Fruit fly (Drosophila melanogaster) whole organism, embryonic: ENCODE data around the gene CG12177.

Experiments used
- Aef1 ChIP-seq: fragments of 200-800 bp; sonication (Bioruptor generic); IDR thresholded peaks from 3 replicates; pipeline ENCODE4 v1.3.6; 2022; ENCODE audit warnings: missing biosample characterization, missing genetic modification characterization
- CG10565 ChIP-seq: fragments of 200-800 bp; sonication (Bioruptor generic); optimal IDR thresholded peaks from 3 replicates; lab custom pipeline; 2016; ENCODE audit warnings: missing biosample characterization, mild to moderate bottlenecking, missing genetic modification characterization
- CG11456 ChIP-seq: fragments of 200-800 bp; sonication (Bioruptor generic); IDR thresholded peaks from 3 replicates; pipeline ENCODE4 v1.3.6; 2022; ENCODE audit warnings: missing biosample characterization, missing genetic modification characterization
- CG12769 ChIP-seq: fragments of 200-800 bp; sonication (Bioruptor generic); optimal IDR thresholded peaks from 2 replicates; lab custom pipeline; 2019; ENCODE audit warnings: missing biosample characterization, mild to moderate bottlenecking, missing genetic modification characterization, moderate library complexity
- CG13123 ChIP-seq: fragments of 200-800 bp; sonication (Bioruptor generic); optimal IDR thresholded peaks from 2 replicates; lab custom pipeline; 2016; ENCODE audit warnings: missing biosample characterization, missing genetic modification characterization
- CG14860 ChIP-seq: fragments of 200-800 bp; sonication (Bioruptor generic); IDR thresholded peaks from 3 replicates; pipeline ENCODE4 v1.3.6; 2022; ENCODE audit warnings: missing biosample characterization, missing genetic modification characterization; ENCODE audit not compliant: partially characterized antibody
- CG1603 ChIP-seq: fragments of 200-800 bp; sonication (Bioruptor generic); optimal IDR thresholded peaks from 2 replicates; lab custom pipeline; 2019; ENCODE audit warnings: missing biosample characterization, mild to moderate bottlenecking, missing genetic modification characterization, moderate library complexity
- CG17361 ChIP-seq: fragments of 200-800 bp; sonication (Bioruptor generic); IDR thresholded peaks from 3 replicates; pipeline ENCODE4 v1.3.6; 2022; ENCODE audit warnings: missing biosample characterization, missing genetic modification characterization
- CG17829 ChIP-seq: fragments of 200-800 bp; optimal IDR thresholded peaks from 2 replicates; lab custom pipeline; 2019; ENCODE audit warnings: missing biosample characterization, mild to moderate bottlenecking, missing genetic modification characterization, moderate library complexity
- CG2116 ChIP-seq: fragments of 200-800 bp; sonication (Bioruptor generic); optimal IDR thresholded peaks from 3 replicates; lab custom pipeline; 2018; ENCODE audit warnings: missing biosample characterization, mild to moderate bottlenecking, missing genetic modification characterization
- CG2202 ChIP-seq: fragments of 200-800 bp; sonication (Bioruptor generic); optimal IDR thresholded peaks from 2 replicates; lab custom pipeline; 2018; ENCODE audit warnings: missing biosample characterization, mild to moderate bottlenecking, missing genetic modification characterization
- CG2889 ChIP-seq: fragments of 200-800 bp; sonication (Bioruptor generic); IDR thresholded peaks from 3 replicates; pipeline ENCODE4 v1.3.6; 2022; ENCODE audit warnings: missing biosample characterization, missing genetic modification characterization
- CG31388 ChIP-seq: fragments of 200-800 bp; sonication (Bioruptor generic); optimal IDR thresholded peaks from 2 replicates; lab custom pipeline; 2016; ENCODE audit warnings: missing biosample characterization, missing genetic modification characterization
- CG3163 ChIP-seq: fragments of 200-800 bp; sonication (Bioruptor generic); optimal IDR thresholded peaks from 3 replicates; lab custom pipeline; 2016; ENCODE audit warnings: missing biosample characterization, missing genetic modification characterization
- CG32532 ChIP-seq: fragments of 200-800 bp; sonication (Bioruptor generic); IDR thresholded peaks from 2 replicates; pipeline ENCODE4 v1.3.6; 2022; ENCODE audit warnings: missing biosample characterization, missing genetic modification characterization
- CG3407 ChIP-seq: fragments of 200-800 bp; sonication (Bioruptor generic); optimal IDR thresholded peaks from 2 replicates; lab custom pipeline; 2018; ENCODE audit warnings: missing biosample characterization, mild to moderate bottlenecking, missing genetic modification characterization
- CG6765 ChIP-seq: fragments of 200-800 bp; sonication (Bioruptor generic); optimal IDR thresholded peaks from 3 replicates; lab custom pipeline; 2017; ENCODE audit warnings: missing biosample characterization, mild to moderate bottlenecking, missing genetic modification characterization
- CG8944 ChIP-seq: fragments of 200-800 bp; sonication (Bioruptor generic); optimal IDR thresholded peaks from 3 replicates; lab custom pipeline; 2016; ENCODE audit warnings: missing biosample characterization, missing genetic modification characterization
- CG9437 ChIP-seq: fragments of 200-800 bp; sonication (Bioruptor generic); optimal IDR thresholded peaks from 2 replicates; lab custom pipeline; 2018; ENCODE audit warnings: missing biosample characterization, mild to moderate bottlenecking, missing genetic modification characterization
- D ChIP-seq, 2 experiments: fragments of 200-800 bp in 1 of 2; fragments of >200 bp in 1 of 2; sonication (Bioruptor generic) in 1 of 2; optimal IDR thresholded peaks; 2 replicates in 1 of 2; 3 replicates in 1 of 2; lab custom pipeline; 2017; ENCODE audit warnings: mild to moderate bottlenecking in 1 of 2, missing biosample characterization in 1 of 2, missing genetic modification characterization in 1 of 2, missing genetic modification reagents in 1 of 2
- Drgx ChIP-seq: fragments of 200-800 bp; sonication (Bioruptor generic); IDR thresholded peaks from 2 replicates; pipeline ENCODE4 v1.3.6; 2022; ENCODE audit warnings: missing biosample characterization, missing genetic modification characterization
- E2f1 ChIP-seq: fragments of 200-800 bp; sonication (Bioruptor generic); IDR thresholded peaks from 2 replicates; pipeline ENCODE4 v1.3.6; 2022; ENCODE audit warnings: missing biosample characterization, missing genetic modification characterization
- ERR ChIP-seq: fragments of 200-800 bp; sonication (Bioruptor generic); optimal IDR thresholded peaks from 2 replicates; lab custom pipeline; 2016; ENCODE audit warnings: missing biosample characterization, missing genetic modification characterization
- Ets97D ChIP-seq: fragments of 200-800 bp; sonication (Bioruptor generic); optimal IDR thresholded peaks from 3 replicates; lab custom pipeline; 2016; ENCODE audit warnings: missing biosample characterization, missing genetic modification characterization
- HLH3B ChIP-seq: fragments of 200-800 bp; sonication (Bioruptor generic); IDR thresholded peaks from 2 replicates; pipeline ENCODE4 v1.3.6; 2022; ENCODE audit warnings: missing biosample characterization, missing genetic modification characterization
- Lhr ChIP-seq: fragments of 200-800 bp; sonication (Bioruptor generic); optimal IDR thresholded peaks from 3 replicates; lab custom pipeline; 2017; ENCODE audit warnings: mild to moderate bottlenecking, missing biosample characterization, missing genetic modification reagents, missing genetic modification characterization
- MESR4 ChIP-seq: fragments of 200-800 bp; sonication (Bioruptor generic); optimal IDR thresholded peaks from 2 replicates; lab custom pipeline; 2018; ENCODE audit warnings: missing biosample characterization, mild to moderate bottlenecking, missing genetic modification characterization, moderate library complexity
- Mes4 ChIP-seq: fragments of 200-800 bp; sonication (Bioruptor generic); optimal IDR thresholded peaks from 2 replicates; lab custom pipeline; 2016; ENCODE audit warnings: missing biosample characterization, missing genetic modification characterization
- Ssrp ChIP-seq: fragments of 200-800 bp; sonication (Bioruptor generic); optimal IDR thresholded peaks from 2 replicates; lab custom pipeline; 2018; ENCODE audit warnings: missing biosample characterization, mild to moderate bottlenecking, missing genetic modification characterization, moderate library complexity
- ash1 ChIP-seq: fragments of 200-800 bp; sonication (Bioruptor generic); optimal IDR thresholded peaks from 2 replicates; lab custom pipeline; 2018; ENCODE audit warnings: missing biosample characterization, mild to moderate bottlenecking, missing genetic modification characterization
- az2 ChIP-seq: fragments of 200-800 bp; sonication (Bioruptor generic); optimal IDR thresholded peaks from 3 replicates; lab custom pipeline; 2016; ENCODE audit warnings: missing biosample characterization, missing genetic modification characterization
- bsh ChIP-seq, 2 experiments: fragments of 200-800 bp; sonication (Bioruptor generic); optimal IDR thresholded peaks; 2 replicates each; lab custom pipeline; 2017 to 2018; ENCODE audit warnings: mild to moderate bottlenecking in 2 of 2, missing biosample characterization in 2 of 2, missing genetic modification characterization in 2 of 2, moderate library complexity in 1 of 2
- cg ChIP-seq: fragments of 200-800 bp; sonication (Bioruptor generic); optimal IDR thresholded peaks from 3 replicates; lab custom pipeline; 2019; ENCODE audit warnings: missing biosample characterization, mild to moderate bottlenecking, missing genetic modification characterization, moderate library complexity
- chn ChIP-seq: fragments of 200-800 bp; sonication (Bioruptor generic); optimal IDR thresholded peaks from 2 replicates; lab custom pipeline; 2016; ENCODE audit warnings: missing biosample characterization, missing genetic modification characterization
- crol ChIP-seq: fragments of 200-800 bp; sonication (Bioruptor generic); IDR thresholded peaks from 2 replicates; pipeline ENCODE4 v1.3.6; 2022; ENCODE audit warnings: missing biosample characterization, missing genetic modification characterization
- dati ChIP-seq: fragments of 200-800 bp; sonication (Bioruptor generic); IDR thresholded peaks from 2 replicates; pipeline ENCODE4 v1.3.6; 2022; ENCODE audit warnings: missing biosample characterization, missing genetic modification characterization
- gem ChIP-seq: fragments of 200-800 bp; sonication (Bioruptor generic); optimal IDR thresholded peaks from 2 replicates; lab custom pipeline; 2019; ENCODE audit warnings: missing biosample characterization, mild to moderate bottlenecking, missing genetic modification characterization, moderate library complexity
- grn ChIP-seq: fragments of 200-800 bp; sonication (Bioruptor generic); optimal IDR thresholded peaks from 3 replicates; lab custom pipeline; 2017; ENCODE audit warnings: missing biosample characterization, missing genetic modification characterization
- gsb ChIP-seq: fragments of 200-800 bp; sonication (Bioruptor generic); IDR thresholded peaks from 2 replicates; pipeline ENCODE4 v1.3.6; 2022; ENCODE audit warnings: missing biosample characterization, missing genetic modification characterization
- h ChIP-seq: fragments of >200 bp; optimal IDR thresholded peaks from 2 replicates; lab custom pipeline; 2017
- jumu ChIP-seq: fragments of 200-800 bp; sonication (Bioruptor generic); optimal IDR thresholded peaks from 3 replicates; lab custom pipeline; 2016; ENCODE audit warnings: missing biosample characterization, missing genetic modification characterization
- kni ChIP-seq: fragments of 200-800 bp; sonication (Bioruptor generic); optimal IDR thresholded peaks from 3 replicates; lab custom pipeline; 2017; ENCODE audit warnings: mild to moderate bottlenecking, missing biosample characterization, missing genetic modification reagents, missing genetic modification characterization
- lbe ChIP-seq: fragments of 200-800 bp; sonication (Bioruptor generic); optimal IDR thresholded peaks from 2 replicates; lab custom pipeline; 2016; ENCODE audit warnings: missing biosample characterization, mild to moderate bottlenecking, missing genetic modification characterization
- sd ChIP-seq: fragments of 200-800 bp; sonication (Bioruptor generic); optimal IDR thresholded peaks from 3 replicates; lab custom pipeline; 2018; ENCODE audit warnings: missing biosample characterization, mild to moderate bottlenecking, missing genetic modification characterization, moderate library complexity
- sima ChIP-seq: fragments of 200-800 bp; sonication (Bioruptor generic); optimal IDR thresholded peaks from 2 replicates; lab custom pipeline; 2016; ENCODE audit warnings: missing biosample characterization, missing genetic modification characterization
- tll ChIP-seq, 2 experiments: fragments of 200-800 bp in 1 of 2; fragments of >200 bp in 1 of 2; sonication (Bioruptor generic) in 1 of 2; optimal IDR thresholded peaks; 2 replicates each; lab custom pipeline; 2017 to 2019; ENCODE audit warnings: missing biosample characterization in 2 of 2, missing genetic modification characterization in 2 of 2, mild to moderate bottlenecking in 1 of 2, moderate library complexity in 1 of 2
- tna ChIP-seq: fragments of 200-800 bp; sonication (Bioruptor generic); IDR thresholded peaks from 2 replicates; pipeline ENCODE4 v1.3.6; 2022; ENCODE audit warnings: missing biosample characterization, missing genetic modification characterization; ENCODE audit not compliant: partially characterized antibody
- toy ChIP-seq: fragments of 200-800 bp; sonication (Bioruptor generic); IDR thresholded peaks from 2 replicates; pipeline ENCODE4 v1.3.6; 2022; ENCODE audit warnings: missing biosample characterization, missing genetic modification characterization
- trem ChIP-seq: fragments of 200-800 bp; optimal IDR thresholded peaks from 3 replicates; lab custom pipeline; 2019; ENCODE audit warnings: missing biosample characterization, mild to moderate bottlenecking, missing genetic modification characterization, moderate library complexity

CG12177 gene

DNA sequence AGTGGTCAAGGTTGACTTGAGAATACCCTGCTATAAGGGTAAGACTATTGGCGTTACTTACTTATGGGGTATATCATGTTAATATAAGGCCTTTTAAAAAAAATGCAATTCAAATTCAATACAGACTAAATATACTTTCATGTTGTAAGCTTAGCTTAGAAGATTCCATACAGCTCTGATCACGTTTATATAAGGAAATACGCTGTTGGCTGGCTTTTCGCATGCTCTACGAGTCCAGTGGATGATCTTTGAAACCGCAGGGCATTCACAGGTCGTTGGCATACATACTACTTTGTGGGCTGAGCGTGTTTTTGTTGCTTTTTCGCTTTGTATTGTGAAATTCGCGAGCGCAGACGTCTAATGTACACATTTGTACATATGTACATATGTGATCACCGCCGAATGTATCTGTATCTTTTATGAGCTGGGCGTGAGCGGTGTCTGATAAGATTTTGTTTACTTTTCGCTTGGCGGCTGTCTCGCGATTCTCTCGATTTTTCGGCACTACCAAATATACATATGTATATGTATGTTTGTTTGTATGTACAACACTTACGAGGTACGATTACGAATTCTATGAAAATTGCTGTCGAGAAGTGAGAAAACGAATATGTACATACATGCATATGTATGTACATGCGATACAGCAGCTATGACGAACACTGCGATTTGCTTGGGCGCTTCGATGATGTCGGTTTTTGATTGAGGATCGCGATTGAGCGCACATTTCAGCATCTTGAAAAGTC lies 45.9 kb downstream of the CG12177 start (continued):
- TF ChIP-seq MESR4: no peak
- TF ChIP-seq Mes4 (GFP tag; lab: Kevin White, UChicago): peak; percentile 2
- TF ChIP-seq Ssrp (tag; lab: Kevin White, UChicago): no peak
- TF ChIP-seq gem (tag; lab: Kevin White, UChicago): peak; percentile 33
- no peak for TF ChIP-seq Ets97D (GFP tag; lab: Kevin White, UChicago)
- no peak for TF ChIP-seq grn (GFP tag; lab: Kevin White, UChicago)
- TF ChIP-seq HLH3B: peak; percentile 27; the same call in 1 of the 2 replicates
- TF ChIP-seq az2 (GFP tag; lab: Kevin White, UChicago): no peak
- no peak; the same call in 2 of the 3 replicates for TF ChIP-seq Aef1 (GFP tag; lab: Robert Waterston, UW)
- peak; percentile 38 for TF ChIP-seq ERR
- no peak for TF ChIP-seq trem
- no peak for TF ChIP-seq bsh (GFP tag; optimal IDR thresholded peaks at IDR 0.05; lab: Kevin White, UChicago)
- peak; percentile 8 for TF ChIP-seq CG8944 (GFP tag; lab: Kevin White, UChicago)
- peak in 1 of 2 experiments; percentile 38 for TF ChIP-seq tll (GFP tag; optimal IDR thresholded peaks at IDR 0.05; lab: Kevin White, UChicago)
- TF ChIP-seq ash1 (GFP tag; lab: Kevin White, UChicago): peak; percentile 53
- peak; percentile 25; the same call in 1 of the 2 replicates for TF ChIP-seq gsb (GFP tag; lab: Robert Waterston, UW)
- TF ChIP-seq dati (GFP tag; lab: Robert Waterston, UW): no peak
- TF ChIP-seq Lhr (GFP tag; lab: Kevin White, UChicago): no peak
- no peak for TF ChIP-seq CG2202 (tag; lab: Kevin White, UChicago)
- TF ChIP-seq CG9437 (GFP tag; lab: Kevin White, UChicago): no peak
- no peak for TF ChIP-seq E2f1
- no peak for TF ChIP-seq CG2889 (GFP tag; lab: Robert Waterston, UW)
- TF ChIP-seq CG17361 (GFP tag; lab: Robert Waterston, UW): 0 out of 3 replicates have a peak, but pooled peaks have one; percentile 20
- TF ChIP-seq CG10565 (GFP tag; lab: Kevin White, UChicago): no peak
- no peak for TF ChIP-seq h (lab: Kevin White, UChicago)
- no peak for TF ChIP-seq CG2116 (GFP tag; lab: Kevin White, UChicago)
- TF ChIP-seq CG3407 (GFP tag; lab: Kevin White, UChicago): no peak
- TF ChIP-seq CG3163 (GFP tag; lab: Kevin White, UChicago): no peak
- peak; percentile 50 for TF ChIP-seq CG12769 (tag; lab: Kevin White, UChicago)
- TF ChIP-seq D (optimal IDR thresholded peaks at IDR 0.05; lab: Kevin White, UChicago): no peak
- no peak for TF ChIP-seq D (GFP tag; optimal IDR thresholded peaks at IDR 0.05; lab: Kevin White, UChicago)
- 0 out of 2 replicates have a peak, but pooled peaks have one; percentile 17 for TF ChIP-seq Drgx (GFP tag; lab: Robert Waterston, UW)
- TF ChIP-seq kni (GFP tag; lab: Kevin White, UChicago): peak; percentile 57
- peak; percentile 7 for TF ChIP-seq lbe (GFP tag; lab: Kevin White, UChicago)
- no peak for TF ChIP-seq sima
- TF ChIP-seq CG14860 (GFP tag; lab: Robert Waterston, UW): no peak
- TF ChIP-seq crol: no peak
- TF ChIP-seq CG13123 (GFP tag; lab: Kevin White, UChicago): no peak
- no peak for TF ChIP-seq CG1603 (tag; lab: Kevin White, UChicago)
- TF ChIP-seq cg (GFP tag; lab: Kevin White, UChicago): peak; percentile 36
- no peak for TF ChIP-seq tna (GFP tag; lab: Robert Waterston, UW)
- peak; percentile 46 for TF ChIP-seq CG32532 (GFP tag; lab: Robert Waterston, UW)
- TF ChIP-seq CG17829 (tag; lab: Kevin White, UChicago): no peak
- peak; percentile 25 for TF ChIP-seq chn (GFP tag; lab: Kevin White, UChicago)
- peak; percentile 65 for TF ChIP-seq CG6765 (GFP tag; lab: Kevin White, UChicago)
- TF ChIP-seq CG11456 (GFP tag; lab: Robert Waterston, UW): 0 out of 3 replicates have a peak, but pooled peaks have one; percentile 34
- peak; percentile 42 for TF ChIP-seq sd (tag; lab: Kevin White, UChicago)
- no peak for TF ChIP-seq CG31388
- TF ChIP-seq toy (GFP tag; lab: Robert Waterston, UW): 0 out of 2 replicates have a peak, but pooled peaks have one; percentile 16
- TF ChIP-seq jumu (GFP tag; lab: Kevin White, UChicago): no peak
